Fruit fly (Drosophila melanogaster): Measurements from ENCODE around the gene CG33725.

The CG33725 gene

dm6 chr3L:12529431-12530007 is 47.1 kb downstream of the CG33725 start:
- no peak for TF ChIP-seq CG13123 (GFP tag; optimal IDR thresholded peaks at IDR 0.05)
- TF ChIP-seq Side (GFP tag; optimal IDR thresholded peaks at IDR 0.05), result peak; percentile 39
- peak; percentile 50 for TF ChIP-seq tin (GFP tag; optimal IDR thresholded peaks at IDR 0.05)
- TF ChIP-seq CG2712 (tag; optimal IDR thresholded peaks at IDR 0.05), result peak; percentile 60
- TF ChIP-seq ind (GFP tag; optimal IDR thresholded peaks at IDR 0.05), result peak; percentile 39
- peak; percentile 77 for TF ChIP-seq Awh (GFP tag; IDR thresholded peaks at IDR 0.05)
- TF ChIP-seq lbe (GFP tag; optimal IDR thresholded peaks at IDR 0.05), result peak; percentile 70
- peak; percentile 48; the same call in 1 of the 3 replicates for TF ChIP-seq CG14050 (GFP tag; IDR thresholded peaks at IDR 0.05)
- 0 out of 2 replicates have a peak, but pooled peaks have one; percentile 38 for TF ChIP-seq dati (GFP tag; IDR thresholded peaks at IDR 0.05)
- 0 out of 3 replicates have a peak, but pooled peaks have one; percentile 14 for TF ChIP-seq CG34224 (GFP tag; IDR thresholded peaks at IDR 0.05; ENCODE audit: partially characterized antibody)
- peak; percentile 0 for TF ChIP-seq fd64A (GFP tag; optimal IDR thresholded peaks at IDR 0.05)
- TF ChIP-seq CG1602 (GFP tag; optimal IDR thresholded peaks at IDR 0.05), result peak; percentile 3
- no peak for TF ChIP-seq CG15011 (GFP tag; optimal IDR thresholded peaks at IDR 0.05)
- peak; percentile 97 for TF ChIP-seq CG11696 (GFP tag; IDR thresholded peaks at IDR 0.05)
- peak; percentile 54 for TF ChIP-seq Xbp1 (GFP tag; optimal IDR thresholded peaks at IDR 0.05)
- TF ChIP-seq Fer2 (tag; optimal IDR thresholded peaks at IDR 0.05), result no peak
- TF ChIP-seq dimm (GFP tag; IDR thresholded peaks at IDR 0.05), result no peak
- peak; percentile 40 for TF ChIP-seq Meics (GFP tag; optimal IDR thresholded peaks at IDR 0.05)
- TF ChIP-seq rib (GFP tag; IDR thresholded peaks at IDR 0.05), result no peak
- TF ChIP-seq CG12219 (GFP tag; optimal IDR thresholded peaks at IDR 0.05), result peak; percentile 62
- no peak for TF ChIP-seq prd (optimal IDR thresholded peaks at IDR 0.05)
- peak; percentile 53; the same call in 2 of the 3 replicates for TF ChIP-seq prd (GFP tag; IDR thresholded peaks at IDR 0.05)
- TF ChIP-seq p53 (GFP tag; optimal IDR thresholded peaks at IDR 0.05), result no peak
- TF ChIP-seq kah (GFP tag; optimal IDR thresholded peaks at IDR 0.05), result no peak
- no peak for TF ChIP-seq CG12769 (tag; optimal IDR thresholded peaks at IDR 0.05)
- TF ChIP-seq ci (GFP tag; IDR thresholded peaks at IDR 0.05), result peak; percentile 85
- TF ChIP-seq CG11085 (GFP tag; IDR thresholded peaks at IDR 0.05), result no peak
- TF ChIP-seq usp (GFP tag; optimal IDR thresholded peaks at IDR 0.05), result no peak
- peak; percentile 41 for TF ChIP-seq Ssrp (tag; optimal IDR thresholded peaks at IDR 0.05)
- peak; percentile 34; the same call in 2 of the 3 replicates for TF ChIP-seq tgo (GFP tag; IDR thresholded peaks at IDR 0.05)
- TF ChIP-seq stwl (tag; optimal IDR thresholded peaks at IDR 0.05), result no peak
- peak; percentile 43 for TF ChIP-seq Hsf (GFP tag; optimal IDR thresholded peaks at IDR 0.05)
- TF ChIP-seq CG10979 (tag; optimal IDR thresholded peaks at IDR 0.05), result peak; percentile 59
- TF ChIP-seq lab (GFP tag; optimal IDR thresholded peaks at IDR 0.05), result peak; percentile 60
- TF ChIP-seq D (optimal IDR thresholded peaks at IDR 0.05), result peak; percentile 57
- peak; percentile 52 for TF ChIP-seq D (GFP tag; optimal IDR thresholded peaks at IDR 0.05)
- TF ChIP-seq CG15514 (GFP tag; optimal IDR thresholded peaks at IDR 0.05), result peak; percentile 9
- TF ChIP-seq danr (GFP tag; IDR thresholded peaks at IDR 0.05), result no peak
- TF ChIP-seq Sry-β (GFP tag; optimal IDR thresholded peaks at IDR 0.05), result no peak
- TF ChIP-seq CG12155 (GFP tag; optimal IDR thresholded peaks at IDR 0.05), result no peak
- TF ChIP-seq CG6683 (GFP tag; optimal IDR thresholded peaks at IDR 0.05), result peak; percentile 12
- TF ChIP-seq CG13775 (GFP tag; optimal IDR thresholded peaks at IDR 0.05), result peak; percentile 15
- peak; percentile 63 for TF ChIP-seq Oli (tag; optimal IDR thresholded peaks at IDR 0.05)
- peak; percentile 44; the same call in 2 of the 3 replicates for TF ChIP-seq CG34422 (GFP tag; IDR thresholded peaks at IDR 0.05)
- peak; percentile 10 for TF ChIP-seq Hr3 (GFP tag; optimal IDR thresholded peaks at IDR 0.05)
- TF ChIP-seq esg (GFP tag; conservative IDR thresholded peaks at IDR 0.05), result peak; percentile 46
- 0 out of 2 replicates have a peak, but pooled peaks have one; percentile 43 for TF ChIP-seq CG11247 (GFP tag; IDR thresholded peaks at IDR 0.05)
- TF ChIP-seq CG10147 (GFP tag; optimal IDR thresholded peaks at IDR 0.05), result no peak
- TF ChIP-seq CG8290 (GFP tag; optimal IDR thresholded peaks at IDR 0.05), result no peak
- TF ChIP-seq CG8290 (tag; optimal IDR thresholded peaks at IDR 0.05), result no peak
- peak; percentile 52 for TF ChIP-seq CG17385 (GFP tag; optimal IDR thresholded peaks at IDR 0.05)
